Worm (Caenorhabditis elegans) whole organism, young adult: ENCODE data around the gene srlf-27.

ENCODE experiments used
- C06A6.2 ChIP-seq: fragments of 200-800 bp; sonication (Bioruptor generic); conservative IDR thresholded peaks from 2 replicates; pipeline ENCODE4 v1.3.6; 2022; ENCODE audit warnings: missing genetic modification characterization, missing compliant biosample characterization
- F23B12.7 ChIP-seq: sonication (generic microtip); optimal IDR thresholded peaks from 2 replicates; lab custom pipeline; 2017; ENCODE audit warnings: missing genetic modification characterization, mild to moderate bottlenecking, missing compliant biosample characterization, antibody characterized with exemption, moderate library complexity; ENCODE audit not compliant: insufficient read depth
- K12H6.12 ChIP-seq: fragments of 200-800 bp; sonication (Bioruptor generic); optimal IDR thresholded peaks from 2 replicates; lab custom pipeline; 2018; ENCODE audit warnings: mild to moderate bottlenecking, missing genetic modification characterization, missing compliant biosample characterization
- ceh-58 ChIP-seq: fragments of 200-800 bp; sonication (Bioruptor generic); IDR thresholded peaks from 2 replicates; pipeline ENCODE4 v1.3.6; 2022; ENCODE audit warnings: missing genetic modification characterization, missing compliant biosample characterization
- nfya-1 ChIP-seq: sonication (generic microtip); optimal IDR thresholded peaks from 2 replicates; lab custom pipeline; 2017; ENCODE audit warnings: antibody characterized with exemption, missing compliant biosample characterization, missing genetic modification characterization, borderline replicate concordance; ENCODE audit not compliant: insufficient read depth
- repo-1 ChIP-seq: sonication (generic microtip); optimal IDR thresholded peaks from 2 replicates; lab custom pipeline; 2017; ENCODE audit warnings: mild to moderate bottlenecking, missing genetic modification characterization, missing compliant biosample characterization
- sea-2 ChIP-seq: fragments of 200-800 bp; sonication (Bioruptor generic); IDR thresholded peaks from 2 replicates; pipeline ENCODE4 v1.3.6; 2022; ENCODE audit warnings: missing genetic modification characterization, missing compliant biosample characterization

DNA sequence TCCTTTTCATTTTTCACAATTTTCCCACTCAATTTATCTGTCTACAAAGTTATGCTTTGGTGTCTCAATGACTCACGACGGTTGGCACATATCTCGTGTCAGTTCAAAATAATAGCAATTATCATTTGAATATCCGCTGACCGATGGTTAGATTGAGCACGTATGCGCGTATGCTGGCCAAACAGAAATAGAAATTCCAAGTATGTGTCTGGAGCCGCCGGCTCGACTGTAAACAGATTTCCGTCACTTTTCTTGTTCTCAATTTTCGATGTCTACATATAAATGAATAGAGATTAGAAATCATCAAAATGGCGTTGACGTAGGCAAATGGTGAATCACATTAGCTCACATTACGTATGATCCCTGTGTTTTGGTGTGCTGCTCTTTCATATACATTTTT lies 16.4 kb upstream of the srlf-27 start:
- no peak for TF ChIP-seq C06A6.2
- TF ChIP-seq repo-1 (tag; lab: Kevin White, UChicago), result no peak
- TF ChIP-seq ceh-58 (GFP tag; lab: Robert Waterston, UW), result no peak
- TF ChIP-seq K12H6.12 (tag; lab: Kevin White, UChicago), result no peak
- no peak for TF ChIP-seq nfya-1 (tag; lab: Kevin White, UChicago)
- no peak for TF ChIP-seq F23B12.7 (tag; lab: Kevin White, UChicago)
- TF ChIP-seq sea-2 (GFP tag; lab: Robert Waterston, UW), result no peak
